Worm (Caenorhabditis elegans): ENCODE results near the gene BE10.5.

BE10.5 gene

DNA sequence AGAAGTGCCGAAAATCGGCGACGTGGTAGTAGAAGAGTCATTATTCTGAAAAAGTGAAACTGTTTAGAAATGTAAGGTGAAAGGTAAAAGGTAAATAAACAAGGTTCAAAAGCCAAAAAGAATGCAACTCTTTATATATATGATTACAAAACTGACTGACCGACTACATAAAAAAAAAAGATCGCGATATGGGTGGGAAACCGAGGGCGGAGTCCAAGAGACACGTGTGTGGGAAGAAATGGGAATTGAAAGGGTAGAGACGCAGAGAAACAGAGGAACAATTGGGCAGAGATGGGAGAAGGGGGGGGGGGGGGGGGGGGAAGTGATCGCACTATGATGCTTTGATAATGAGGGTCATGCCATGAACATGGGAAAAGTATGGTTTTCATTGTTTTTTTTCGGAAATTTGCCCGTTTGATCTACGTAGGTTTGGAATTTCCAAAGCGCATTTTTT lies 32.3 kb upstream of the BE10.5 start, which contains the start of gene Y37D8A.4:
Y37D8A.4 (minus strand) TSS at position 51 of the 454 bp plus-strand sequence.
- TF ChIP-seq jun-1 (tag; optimal IDR thresholded peaks at IDR 0.05), result peak; percentile 8
- no peak for TF ChIP-seq ama-1 (optimal IDR thresholded peaks at IDR 0.05)
- TF ChIP-seq hmg-11 (tag; optimal IDR thresholded peaks at IDR 0.05), result peak; percentile 19
- TF ChIP-seq nfya-1 (tag; optimal IDR thresholded peaks at IDR 0.05; ENCODE audit: insufficient read depth), result peak; percentile 31
- TF ChIP-seq fos-1 (tag; optimal IDR thresholded peaks at IDR 0.05), result no peak
- TF ChIP-seq mdl-1 (tag; optimal IDR thresholded peaks at IDR 0.05), result peak; percentile 58
- TF ChIP-seq eor-1 (tag; optimal IDR thresholded peaks at IDR 0.05), result no peak
- peak; percentile 74 for TF ChIP-seq elt-2 (tag; optimal IDR thresholded peaks at IDR 0.05)
- peak; percentile 29 for TF ChIP-seq nhr-23 (tag; optimal IDR thresholded peaks at IDR 0.05)
- TF ChIP-seq nhr-43 (tag; optimal IDR thresholded peaks at IDR 0.05; ENCODE audit: poor library complexity, severe bottlenecking), result peak; percentile 37
- TF ChIP-seq pqm-1 (tag; optimal IDR thresholded peaks at IDR 0.05), result peak; percentile 40
- TF ChIP-seq pha-4 (tag; optimal IDR thresholded peaks at IDR 0.05), result peak; percentile 6

DNA sequence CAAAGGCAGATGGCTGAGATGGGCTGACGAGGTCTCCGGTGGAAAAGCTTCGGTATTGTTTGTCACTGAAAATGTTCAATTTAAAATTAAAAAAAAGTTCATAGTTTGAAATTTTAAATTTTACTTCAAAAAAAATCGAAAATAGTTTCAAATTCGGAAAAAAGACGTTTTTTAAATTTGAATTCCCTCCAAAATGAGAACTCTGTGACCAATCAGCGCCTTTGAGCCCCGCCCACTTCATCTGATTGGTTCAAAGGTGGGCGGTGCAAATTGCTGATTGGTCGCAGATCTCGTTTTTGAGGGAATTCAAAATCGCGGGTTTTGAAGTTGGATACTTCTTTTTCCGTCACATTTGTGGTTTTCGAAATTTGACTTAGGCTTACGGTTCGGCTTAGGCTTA lies 31.7 kb upstream of the BE10.5 start:
- peak; percentile 94 for TF ChIP-seq nfya-1 (tag; optimal IDR thresholded peaks at IDR 0.05; ENCODE audit: insufficient read depth)
- peak; percentile 5 for TF ChIP-seq lin-15B (tag; optimal IDR thresholded peaks at IDR 0.05)
- no peak for TF ChIP-seq fkh-10 (GFP tag; optimal IDR thresholded peaks at IDR 0.05)

DNA sequence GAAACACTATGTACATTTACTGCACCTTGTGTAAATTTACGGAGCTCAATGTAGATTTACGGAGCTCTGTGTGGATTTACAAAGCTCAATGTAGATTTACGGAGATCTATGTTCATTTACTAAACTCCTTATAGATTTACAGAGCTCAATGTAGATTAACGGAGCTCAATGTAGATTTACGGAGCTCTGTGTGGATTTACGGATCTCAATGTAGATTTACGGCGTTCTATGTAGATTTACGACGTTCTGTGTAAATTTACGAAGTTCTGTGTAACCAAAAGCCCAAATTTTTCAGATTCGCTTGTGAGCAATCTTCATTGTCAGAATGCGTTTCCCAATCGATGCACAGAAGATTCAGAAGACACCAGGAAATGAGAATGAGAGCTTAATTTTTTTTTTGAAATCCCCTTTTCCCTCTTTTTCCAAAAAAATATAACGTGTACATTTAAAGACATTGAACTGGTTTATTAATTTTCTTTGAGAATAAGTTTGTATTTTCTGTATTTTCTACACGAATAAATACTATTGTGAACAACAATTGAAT lies 30.2 kb upstream of the BE10.5 start:
- TF ChIP-seq lsy-12 (tag; optimal IDR thresholded peaks at IDR 0.05) (no peak), jun-1 (tag; optimal IDR thresholded peaks at IDR 0.05) (no peak), R02D3.7 (tag; optimal IDR thresholded peaks at IDR 0.05) (peak; percentile 55), ama-1 (optimal IDR thresholded peaks at IDR 0.05) (peak; percentile 63), sea-2 (GFP tag; optimal IDR thresholded peaks at IDR 0.05) (no peak), egl-27 (tag; optimal IDR thresholded peaks at IDR 0.05) (no peak), elt-3 (tag; optimal IDR thresholded peaks at IDR 0.05) (no peak), zag-1 (tag; optimal IDR thresholded peaks at IDR 0.05) (no peak), nhr-12 (tag; optimal IDR thresholded peaks at IDR 0.05) (no peak)

DNA sequence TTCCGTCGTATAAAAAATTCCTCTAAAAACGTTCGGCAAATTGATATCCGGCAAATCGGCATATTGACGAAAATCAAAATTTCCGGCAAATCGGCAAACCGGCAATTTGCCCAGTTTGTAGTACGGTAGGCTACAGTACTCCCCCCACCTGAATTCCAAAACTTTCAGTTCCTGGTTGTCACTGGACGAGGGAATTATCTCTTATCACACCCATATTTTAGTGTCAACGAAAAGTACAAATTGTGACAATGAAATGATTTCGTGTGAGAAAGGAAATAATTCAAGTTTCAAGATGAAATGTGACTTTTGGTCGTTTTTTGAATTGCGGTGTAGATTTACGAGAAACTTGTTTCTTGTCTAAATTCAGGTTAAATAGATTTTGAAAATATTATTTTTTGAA lies 26.5 kb upstream of the BE10.5 start:
- TF ChIP-seq nhr-67 (tag; optimal IDR thresholded peaks at IDR 0.05), result no peak
- TF ChIP-seq fos-1 (tag; optimal IDR thresholded peaks at IDR 0.05), result no peak
- TF ChIP-seq elt-2 (tag; optimal IDR thresholded peaks at IDR 0.05), result peak; percentile 53

DNA sequence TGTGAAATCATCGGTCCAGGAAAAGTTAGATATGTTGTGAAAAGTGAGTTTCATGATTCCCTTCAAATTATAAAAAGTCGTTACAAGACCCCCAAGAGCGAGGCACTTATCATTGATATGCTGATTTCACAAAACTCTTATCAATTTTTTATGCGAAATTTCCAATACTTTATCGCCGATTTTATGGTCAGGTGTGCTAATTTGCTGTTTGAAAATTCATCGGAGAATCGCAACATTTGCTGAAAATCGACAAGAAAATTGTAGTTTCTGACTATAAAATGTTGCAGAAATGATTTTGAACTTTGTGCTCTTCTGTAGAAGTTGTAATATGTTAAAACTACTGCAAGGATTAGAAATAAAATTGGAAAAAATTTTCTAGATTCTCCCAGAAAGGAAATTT lies 25.1 kb upstream of the BE10.5 start:
- TF ChIP-seq elt-2 (tag; optimal IDR thresholded peaks at IDR 0.05), result peak; percentile 64
- no peak for TF ChIP-seq unc-39 (tag; optimal IDR thresholded peaks at IDR 0.05)

DNA sequence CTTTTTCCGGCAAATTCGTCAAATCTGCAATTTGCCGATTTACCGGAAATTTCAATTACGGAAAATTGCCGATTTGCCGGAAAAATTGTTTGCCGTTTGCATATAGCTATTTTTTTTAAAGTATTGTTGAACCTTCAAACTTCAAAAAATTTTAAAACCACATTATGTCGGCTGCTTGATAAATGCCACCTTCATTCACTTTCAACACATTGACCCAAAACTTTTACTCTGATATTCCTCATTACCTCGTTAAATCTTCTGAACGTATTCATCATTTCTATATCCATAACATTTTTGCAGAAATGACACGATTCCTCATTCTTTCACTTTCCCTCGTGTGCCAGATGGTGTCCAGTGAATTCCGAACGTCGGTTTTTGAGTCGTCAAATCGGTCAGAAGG lies 22.5 kb upstream of the BE10.5 start, which contains the start of gene Y37D8A.3:
Y37D8A.3 (plus strand) TSS at position 301 of the 400 bp plus-strand sequence.
- no peak for TF ChIP-seq lsy-12 (tag; optimal IDR thresholded peaks at IDR 0.05)
- TF ChIP-seq nfya-1 (tag; optimal IDR thresholded peaks at IDR 0.05; ENCODE audit: insufficient read depth), result no peak
- TF ChIP-seq elt-3 (tag; optimal IDR thresholded peaks at IDR 0.05), result no peak
- no peak for TF ChIP-seq R02D3.7 (tag; optimal IDR thresholded peaks at IDR 0.05)
- TF ChIP-seq ceh-28 (tag; optimal IDR thresholded peaks at IDR 0.05), result no peak
- no peak for TF ChIP-seq nhr-23 (tag; optimal IDR thresholded peaks at IDR 0.05)
- TF ChIP-seq skn-1 (tag; optimal IDR thresholded peaks at IDR 0.05), result no peak
- TF ChIP-seq mdl-1 (tag; optimal IDR thresholded peaks at IDR 0.05), result no peak
- no peak for TF ChIP-seq ceh-82 (tag; optimal IDR thresholded peaks at IDR 0.05)
- TF ChIP-seq jun-1 (tag; optimal IDR thresholded peaks at IDR 0.05), result no peak
- TF ChIP-seq nhr-76 (tag; optimal IDR thresholded peaks at IDR 0.05), result no peak
- TF ChIP-seq nhr-25 (tag; optimal IDR thresholded peaks at IDR 0.05), result no peak
- TF ChIP-seq aly-2 (tag; optimal IDR thresholded peaks at IDR 0.05), result no peak
- no peak for TF ChIP-seq nhr-28 (tag; optimal IDR thresholded peaks at IDR 0.05)
- TF ChIP-seq ztf-4 (tag; optimal IDR thresholded peaks at IDR 0.05), result no peak
- no peak for TF ChIP-seq nhr-12 (tag; optimal IDR thresholded peaks at IDR 0.05)
- no peak for TF ChIP-seq ZK546.5 (tag; optimal IDR thresholded peaks at IDR 0.05)
- no peak for TF ChIP-seq nhr-77 (tag; optimal IDR thresholded peaks at IDR 0.05)
- no peak for TF ChIP-seq zag-1 (tag; optimal IDR thresholded peaks at IDR 0.05)
- TF ChIP-seq elt-1 (tag; optimal IDR thresholded peaks at IDR 0.05), result no peak
